Fruit fly (Drosophila melanogaster) whole organism, embryonic: Measurements from ENCODE around the gene CG10435.

Experiments used
- CG10654 ChIP-seq: fragments of 200-800 bp; sonication (Bioruptor generic); optimal IDR thresholded peaks from 2 replicates; lab custom pipeline; 2016; ENCODE audit warnings: missing biosample characterization, missing genetic modification characterization
- CG16779 ChIP-seq: fragments of 200-800 bp; sonication (Bioruptor generic); IDR thresholded peaks from 2 replicates; pipeline ENCODE4 v1.3.6; 2022; ENCODE audit warnings: missing biosample characterization, missing genetic modification characterization
- CG1792 ChIP-seq: fragments of 200-800 bp; sonication (Bioruptor generic); optimal IDR thresholded peaks from 2 replicates; lab custom pipeline; 2016; ENCODE audit warnings: missing biosample characterization, missing genetic modification characterization
- CG3838 ChIP-seq: fragments of 200-800 bp; sonication (Bioruptor generic); optimal IDR thresholded peaks from 3 replicates; lab custom pipeline; 2016; ENCODE audit warnings: missing biosample characterization, missing genetic modification characterization
- CG7786 ChIP-seq: fragments of 200-800 bp; sonication (Bioruptor generic); optimal IDR thresholded peaks from 2 replicates; lab custom pipeline; 2016; ENCODE audit warnings: missing biosample characterization, missing genetic modification characterization
- ac ChIP-seq: fragments of 200-800 bp; sonication (Bioruptor generic); optimal IDR thresholded peaks from 3 replicates; lab custom pipeline; 2017; ENCODE audit warnings: missing biosample characterization, mild to moderate bottlenecking, missing genetic modification characterization
- ssp ChIP-seq: fragments of 200-800 bp; sonication (Bioruptor generic); IDR thresholded peaks from 2 replicates; pipeline ENCODE4 v1.3.6; 2022; ENCODE audit warnings: missing biosample characterization, missing genetic modification characterization
- wdn ChIP-seq: fragments of 200-800 bp; sonication (Bioruptor generic); IDR thresholded peaks from 2 replicates; pipeline ENCODE4 v1.3.6; 2022; ENCODE audit warnings: missing biosample characterization, missing genetic modification characterization
- zen ChIP-seq: fragments of 200-800 bp; sonication (Bioruptor generic); optimal IDR thresholded peaks from 3 replicates; lab custom pipeline; 2018; ENCODE audit warnings: missing biosample characterization, mild to moderate bottlenecking, missing genetic modification characterization, moderate library complexity

DNA sequence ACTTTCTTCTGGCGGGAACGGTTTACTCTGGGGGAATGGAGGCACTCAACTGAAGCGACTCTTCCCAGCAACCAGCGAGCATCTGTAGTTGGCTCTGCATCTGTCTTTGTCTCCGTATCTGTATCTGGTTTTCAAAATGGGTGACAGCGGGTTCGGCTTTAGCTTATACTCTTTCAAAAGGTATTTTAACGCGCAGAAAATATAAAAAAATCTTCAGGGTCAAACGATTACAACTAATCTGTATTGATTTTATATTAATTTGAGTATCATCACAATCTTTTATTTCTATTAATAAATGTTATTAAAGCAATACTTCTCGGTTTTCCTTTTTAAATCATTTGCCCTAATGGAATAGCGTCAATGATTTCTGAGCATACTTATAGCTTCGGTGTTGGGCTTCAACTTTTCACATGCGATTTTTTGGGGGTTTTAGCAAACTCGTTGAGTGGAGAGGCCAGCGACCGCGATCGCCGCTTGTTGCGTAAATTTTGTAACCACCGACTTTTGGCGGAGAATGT lies 16.6 kb upstream of the CG10435 start, which contains the start of gene ImpE3:
- TF ChIP-seq ssp (no peak), CG3838 (GFP tag; lab: Kevin White, UChicago) (no peak), wdn (GFP tag; lab: Robert Waterston, UW) (no peak), CG1792 (GFP tag; lab: Kevin White, UChicago) (no peak), zen (no peak), CG7786 (GFP tag; lab: Kevin White, UChicago) (no peak), ac (no peak), CG10654 (GFP tag; lab: Kevin White, UChicago) (no peak), CG16779 (GFP tag; lab: Robert Waterston, UW) (no peak)
